Worm (Caenorhabditis elegans) whole organism, L4 larva: ENCODE data around the gene C06A8.8.

Experiments
- F10B5.3 ChIP-seq: sonication (generic microtip); optimal IDR thresholded peaks from 2 replicates; lab custom pipeline; 2016; ENCODE audit warnings: mild to moderate bottlenecking, missing genetic modification characterization, missing compliant biosample characterization
- F44E2.7 ChIP-seq: fragments of 200-800 bp; sonication (Bioruptor generic); IDR thresholded peaks from 2 replicates; pipeline ENCODE4 v2.1.2; 2022; ENCODE audit warnings: missing genetic modification characterization, missing compliant biosample characterization
- F49E8.2 ChIP-seq: sonication (generic microtip); optimal IDR thresholded peaks from 2 replicates; lab custom pipeline; 2016; ENCODE audit warnings: missing compliant biosample characterization, mild to moderate bottlenecking, missing genetic modification characterization, borderline replicate concordance
- R02D3.7 ChIP-seq: fragments of 150-350 bp; sonication (generic microtip); optimal IDR thresholded peaks from 3 replicates; lab custom pipeline; 2014; ENCODE audit warnings: missing biosample characterization, missing genetic modification characterization
- T20F7.1 ChIP-seq: fragments of 200-800 bp; sonication (Bioruptor generic); optimal IDR thresholded peaks from 2 replicates; lab custom pipeline; 2018; ENCODE audit warnings: mild to moderate bottlenecking, missing genetic modification characterization, missing compliant biosample characterization
- Y105C5A.15 ChIP-seq: fragments of 200-800 bp; sonication (Bioruptor generic); IDR thresholded peaks from 2 replicates; pipeline ENCODE4 v1.3.6; 2022; ENCODE audit warnings: missing genetic modification characterization, missing compliant biosample characterization
- Y48G9A.11 ChIP-seq: fragments of 200-800 bp; sonication (Bioruptor generic); IDR thresholded peaks from 2 replicates; pipeline ENCODE4 v1.3.6; 2022; ENCODE audit warnings: missing genetic modification reagents, missing genetic modification characterization, missing compliant biosample characterization
- ZK337.2 ChIP-seq: fragments of 200-800 bp; sonication (Bioruptor generic); IDR thresholded peaks from 2 replicates; pipeline ENCODE4 v1.3.6; 2022; ENCODE audit warnings: missing genetic modification reagents, missing genetic modification characterization, missing compliant biosample characterization
- ZK546.5 ChIP-seq, 2 experiments: sonication (generic microtip); optimal IDR thresholded peaks; 2 replicates each; lab custom pipeline; 2017; ENCODE audit warnings: missing biosample characterization in 2 of 2, missing genetic modification characterization in 2 of 2
- aha-1 ChIP-seq: fragments of 150-350 bp; peaks from one replicate; lab custom pipeline; 2014; ENCODE audit warnings: missing biosample characterization, missing genetic modification characterization
- aly-2 ChIP-seq: sonication (generic microtip); optimal IDR thresholded peaks from 2 replicates; lab custom pipeline; 2018; ENCODE audit warnings: missing biosample characterization, missing genetic modification characterization
- arid-1 ChIP-seq: fragments of 200-800 bp; sonication (Bioruptor generic); conservative IDR thresholded peaks from 2 replicates; pipeline ENCODE4 v1.3.6; 2022; ENCODE audit warnings: missing genetic modification reagents, missing genetic modification characterization, missing compliant biosample characterization
- ceh-32 ChIP-seq: sonication (generic microtip); optimal IDR thresholded peaks from 2 replicates; lab custom pipeline; 2016; ENCODE audit warnings: mild to moderate bottlenecking, missing genetic modification characterization, missing compliant biosample characterization; ENCODE audit not compliant: poor library complexity
- ceh-44 ChIP-seq: fragments of 200-800 bp; sonication (Bioruptor generic); IDR thresholded peaks from 2 replicates; pipeline ENCODE4 v1.3.6; 2022; ENCODE audit warnings: missing genetic modification reagents, missing genetic modification characterization, missing compliant biosample characterization
- ceh-82 ChIP-seq: sonication (generic microtip); optimal IDR thresholded peaks from 2 replicates; lab custom pipeline; 2017; ENCODE audit warnings: missing biosample characterization, missing genetic modification characterization
- daf-12 ChIP-seq: fragments of 150-350 bp; optimal IDR thresholded peaks from 2 replicates; lab custom pipeline; 2014; ENCODE audit warnings: missing biosample characterization, missing genetic modification reagents, missing genetic modification characterization
- daf-16 ChIP-seq, 3 experiments: sonication (generic microtip); optimal IDR thresholded peaks; 2 replicates each; lab custom pipeline; 2016 to 2017; ENCODE audit warnings: missing genetic modification characterization in 3 of 3, missing genetic modification reagents in 3 of 3, mild to moderate bottlenecking in 2 of 3, missing compliant biosample characterization in 2 of 3, missing biosample characterization in 1 of 3, moderate library complexity in 1 of 3
- dmd-6 ChIP-seq: fragments of 200-800 bp; sonication (Bioruptor generic); IDR thresholded peaks from 2 replicates; pipeline ENCODE4 v1.3.6; 2022; ENCODE audit warnings: missing genetic modification reagents, missing genetic modification characterization, missing compliant biosample characterization
- dmd-8 ChIP-seq: fragments of 200-800 bp; sonication (Bioruptor generic); IDR thresholded peaks from 2 replicates; pipeline ENCODE4 v1.3.6; 2022; ENCODE audit warnings: missing genetic modification characterization, missing compliant biosample characterization
- dpl-1 ChIP-seq: fragments of 150-350 bp; optimal IDR thresholded peaks from 2 replicates; lab custom pipeline; 2014; ENCODE audit warnings: missing biosample characterization, missing genetic modification reagents, missing genetic modification characterization
- egl-27 ChIP-seq: sonication (generic microtip); optimal IDR thresholded peaks from 3 replicates; lab custom pipeline; 2017; ENCODE audit warnings: missing biosample characterization, missing genetic modification reagents, missing genetic modification characterization
- egl-43 ChIP-seq: fragments of 200-800 bp; sonication (Bioruptor generic); IDR thresholded peaks from 2 replicates; pipeline ENCODE4 v1.3.6; 2022; ENCODE audit warnings: missing genetic modification reagents, missing genetic modification characterization, missing compliant biosample characterization
- lin-1 ChIP-seq: fragments of 200-800 bp; sonication (Bioruptor generic); IDR thresholded peaks from 2 replicates; pipeline ENCODE4 v1.3.6; 2022; ENCODE audit warnings: missing genetic modification reagents, missing genetic modification characterization, missing compliant biosample characterization
- lin-29 ChIP-seq: fragments of 200-800 bp; sonication (Bioruptor generic); IDR thresholded peaks from 2 replicates; pipeline ENCODE4 v1.3.6; 2022; ENCODE audit warnings: missing genetic modification reagents, missing genetic modification characterization, missing compliant biosample characterization
- lir-3 ChIP-seq: sonication (generic microtip); optimal IDR thresholded peaks from 2 replicates; lab custom pipeline; 2016; ENCODE audit warnings: mild to moderate bottlenecking, missing genetic modification characterization, missing compliant biosample characterization
- madf-9 ChIP-seq: fragments of 200-800 bp; sonication (Bioruptor generic); conservative IDR thresholded peaks from 2 replicates; pipeline ENCODE4 v1.3.6; 2022; ENCODE audit warnings: missing genetic modification reagents, missing genetic modification characterization, missing compliant biosample characterization
- mxl-2 ChIP-seq: fragments of 200-800 bp; sonication (Bioruptor generic); conservative IDR thresholded peaks from 2 replicates; pipeline ENCODE4 v1.3.6; 2022; ENCODE audit warnings: missing genetic modification reagents, missing genetic modification characterization, missing compliant biosample characterization
- nhr-11 ChIP-seq: fragments of 150-350 bp; optimal IDR thresholded peaks from 2 replicates; lab custom pipeline; 2014; ENCODE audit warnings: missing biosample characterization, missing genetic modification characterization
- nhr-237 ChIP-seq: sonication (generic microtip); optimal IDR thresholded peaks from 2 replicates; lab custom pipeline; 2017; ENCODE audit warnings: missing biosample characterization, missing genetic modification characterization
- nhr-25 ChIP-seq: sonication (generic microtip); optimal IDR thresholded peaks from 2 replicates; lab custom pipeline; 2017; ENCODE audit warnings: missing genetic modification characterization, mild to moderate bottlenecking, missing compliant biosample characterization, antibody characterized with exemption, moderate library complexity, borderline replicate concordance; ENCODE audit not compliant: insufficient read depth
- nhr-28 ChIP-seq: fragments of 150-350 bp; optimal IDR thresholded peaks from 2 replicates; lab custom pipeline; 2014; ENCODE audit warnings: missing biosample characterization, missing genetic modification characterization
- nhr-42 ChIP-seq: fragments of 200-800 bp; sonication (Bioruptor generic); IDR thresholded peaks from 2 replicates; pipeline ENCODE4 v1.3.6; 2022; ENCODE audit warnings: missing genetic modification characterization, missing compliant biosample characterization
- nhr-48 ChIP-seq: sonication (generic microtip); optimal IDR thresholded peaks from 2 replicates; lab custom pipeline; 2016; ENCODE audit warnings: mild to moderate bottlenecking, missing genetic modification characterization, missing compliant biosample characterization
- nhr-6 ChIP-seq: fragments of 150-350 bp; optimal IDR thresholded peaks from 2 replicates; lab custom pipeline; 2014; ENCODE audit warnings: missing biosample characterization, missing genetic modification characterization
- pha-4 ChIP-seq, 2 experiments: fragments of 150-350 bp in 1 of 2; fragments of 200-800 bp in 1 of 2; sonication (Bioruptor generic) in 1 of 2; IDR thresholded peaks in 1 of 2; optimal IDR thresholded peaks in 1 of 2; 2 replicates each; pipeline versions ENCODE4 v1.3.6 to Lab custom; 2014 to 2022; ENCODE audit warnings: missing genetic modification characterization in 2 of 2, missing genetic modification reagents in 2 of 2, missing biosample characterization in 1 of 2, missing compliant biosample characterization in 1 of 2
- pqm-1 ChIP-seq: sonication (generic microtip); optimal IDR thresholded peaks from 2 replicates; lab custom pipeline; 2017; ENCODE audit warnings: missing biosample characterization, missing genetic modification characterization
- rbr-2 ChIP-seq: sonication (generic microtip); optimal IDR thresholded peaks from 2 replicates; lab custom pipeline; 2016; ENCODE audit warnings: missing genotype, missing genetic modification characterization, missing compliant biosample characterization
- sdz-12 ChIP-seq: fragments of 200-800 bp; sonication (Bioruptor generic); optimal IDR thresholded peaks from 2 replicates; lab custom pipeline; 2018; ENCODE audit warnings: mild to moderate bottlenecking, missing genetic modification characterization, missing compliant biosample characterization
- set-16 ChIP-seq: fragments of 200-800 bp; sonication (Bioruptor generic); IDR thresholded peaks from 2 replicates; pipeline ENCODE4 v1.3.6; 2022; ENCODE audit warnings: missing genetic modification reagents, missing genetic modification characterization, missing compliant biosample characterization
- snpc-1.2 ChIP-seq: fragments of 200-800 bp; sonication (Bioruptor generic); IDR thresholded peaks from 2 replicates; pipeline ENCODE4 v1.3.6; 2022; ENCODE audit warnings: missing genetic modification reagents, missing genetic modification characterization, missing compliant biosample characterization
- snpc-4 ChIP-seq: fragments of 150-350 bp; optimal IDR thresholded peaks from 2 replicates; lab custom pipeline; 2014; ENCODE audit warnings: missing biosample characterization, missing genetic modification characterization
- spr-3 ChIP-seq: fragments of 200-800 bp; sonication (Bioruptor generic); optimal IDR thresholded peaks from 2 replicates; lab custom pipeline; 2018; ENCODE audit warnings: mild to moderate bottlenecking, missing genetic modification characterization, missing compliant biosample characterization
- tag-97 ChIP-seq: fragments of 200-800 bp; sonication (Bioruptor generic); IDR thresholded peaks from 2 replicates; pipeline ENCODE4 v1.3.6; 2022; ENCODE audit warnings: missing genetic modification characterization, missing compliant biosample characterization
- tra-1 ChIP-seq: fragments of 200-800 bp; sonication (Bioruptor generic); IDR thresholded peaks from 2 replicates; pipeline ENCODE4 v1.3.6; 2022; ENCODE audit warnings: missing genetic modification reagents, missing genetic modification characterization, missing compliant biosample characterization
- unc-130 ChIP-seq: sonication (generic microtip); optimal IDR thresholded peaks from 2 replicates; lab custom pipeline; 2016; ENCODE audit warnings: missing genetic modification reagents, missing genetic modification characterization, missing compliant biosample characterization
- unc-62 ChIP-seq, 3 experiments: fragments of 150-350 bp in 1 of 3; sonication (generic microtip); optimal IDR thresholded peaks in 2 of 3; peaks in 1 of 3; 1 replicate in 1 of 3; 2 replicates in 2 of 3; lab custom pipeline; 2014 to 2017; ENCODE audit warnings: missing biosample characterization in 3 of 3, missing genetic modification characterization in 3 of 3, missing genetic modification reagents in 3 of 3, missing genotype in 1 of 3
- vab-7 ChIP-seq: fragments of 200-800 bp; sonication (Bioruptor generic); IDR thresholded peaks from 2 replicates; pipeline ENCODE4 v1.3.6; 2022; ENCODE audit warnings: missing genetic modification reagents, missing genetic modification characterization, missing compliant biosample characterization
- zag-1 ChIP-seq: fragments of 150-350 bp; optimal IDR thresholded peaks from 2 replicates; lab custom pipeline; 2014; ENCODE audit warnings: missing biosample characterization, missing genetic modification characterization
- zip-11 ChIP-seq: fragments of 200-800 bp; sonication (Bioruptor generic); IDR thresholded peaks from 2 replicates; pipeline ENCODE4 v1.3.6; 2022; ENCODE audit warnings: missing genetic modification characterization, missing compliant biosample characterization
- ztf-11 ChIP-seq: fragments of 150-350 bp; optimal IDR thresholded peaks from 2 replicates; lab custom pipeline; 2014; ENCODE audit warnings: missing biosample characterization, missing genetic modification characterization
- ztf-7 ChIP-seq: fragments of 150-350 bp; optimal IDR thresholded peaks from 2 replicates; lab custom pipeline; 2014; ENCODE audit warnings: missing biosample characterization, missing genetic modification characterization

C06A8.8 gene

ce11 chrII:7814915-7815314 lies 43.1 kb upstream of the C06A8.8 start (continued):
- TF ChIP-seq nhr-48 (tag; lab: Kevin White, UChicago) = peak; percentile 34
- TF ChIP-seq lir-3 = no peak
- no peak for TF ChIP-seq zip-11 (GFP tag; lab: Robert Waterston, UW)
- peak; percentile 84 for TF ChIP-seq tra-1 (GFP tag; lab: Robert Waterston, UW)
- TF ChIP-seq mxl-2 = no peak
- peak; percentile 57 for TF ChIP-seq aha-1 (tag; lab: Kevin White, UChicago)
- TF ChIP-seq ceh-44 (GFP tag; lab: Robert Waterston, UW) = no peak
- no peak for TF ChIP-seq dmd-8 (GFP tag; lab: Robert Waterston, UW)
- no peak for TF ChIP-seq arid-1
- TF ChIP-seq Y48G9A.11 (GFP tag; lab: Robert Waterston, UW) = no peak
- peak; percentile 8 to 73 for TF ChIP-seq unc-62 (GFP tag; optimal IDR thresholded peaks at IDR 0.05 in 1 of 2; lab: Kevin White, UChicago)
- no peak for TF ChIP-seq unc-62 (tag; optimal IDR thresholded peaks at IDR 0.05; lab: Kevin White, UChicago)
- no peak for TF ChIP-seq egl-43 (GFP tag; lab: Robert Waterston, UW)
- no peak for TF ChIP-seq nhr-42 (GFP tag; lab: Robert Waterston, UW)
- no peak for TF ChIP-seq ZK546.5 (tag; optimal IDR thresholded peaks at IDR 0.05; lab: Kevin White, UChicago)
- peak; percentile 89 for TF ChIP-seq pqm-1 (tag; lab: Kevin White, UChicago)
- no peak for TF ChIP-seq R02D3.7
- TF ChIP-seq nhr-6 = no peak
- TF ChIP-seq snpc-4 (tag; lab: Kevin White, UChicago) = no peak
- TF ChIP-seq F49E8.2 = no peak
- TF ChIP-seq daf-12 (tag; lab: Kevin White, UChicago) = no peak
- TF ChIP-seq dpl-1 = no peak
- no peak for TF ChIP-seq madf-9 (GFP tag; lab: Robert Waterston, UW)
- no peak for TF ChIP-seq nhr-25 (tag; lab: Kevin White, UChicago)
- TF ChIP-seq T20F7.1 = no peak
- no peak for TF ChIP-seq spr-3 (GFP tag; lab: Kevin White, UChicago)
- TF ChIP-seq unc-130 (GFP tag; lab: Kevin White, UChicago) = no peak
- no peak for TF ChIP-seq daf-16 (GFP tag; optimal IDR thresholded peaks at IDR 0.05; lab: Kevin White, UChicago)
- peak; percentile 90 for TF ChIP-seq daf-16 (tag; optimal IDR thresholded peaks at IDR 0.05; lab: Kevin White, UChicago)
- no peak for TF ChIP-seq ztf-11 (tag; lab: Kevin White, UChicago)
- TF ChIP-seq F44E2.7 (GFP tag; lab: Robert Waterston, UW) = no peak
- TF ChIP-seq ZK337.2 = no peak
- TF ChIP-seq F10B5.3 (tag; lab: Kevin White, UChicago) = no peak
- no peak for TF ChIP-seq snpc-1.2 (GFP tag; lab: Robert Waterston, UW)
- no peak for TF ChIP-seq ceh-32 (tag; lab: Kevin White, UChicago)
- no peak for TF ChIP-seq rbr-2 (tag; lab: Kevin White, UChicago)
- no peak for TF ChIP-seq tag-97 (GFP tag; lab: Robert Waterston, UW)
- TF ChIP-seq nhr-11 (tag; lab: Kevin White, UChicago) = no peak
- no peak for TF ChIP-seq nhr-237 (tag; lab: Kevin White, UChicago)
- TF ChIP-seq pha-4 (GFP tag; IDR thresholded peaks at IDR 0.05; lab: Robert Waterston, UW) = no peak
- TF ChIP-seq pha-4 (tag; optimal IDR thresholded peaks at IDR 0.05; lab: Kevin White, UChicago) = no peak
- TF ChIP-seq dmd-6 (GFP tag; lab: Robert Waterston, UW) = no peak; the same call in none of the 2 replicates
- no peak for TF ChIP-seq ztf-7 (tag; lab: Kevin White, UChicago)
- TF ChIP-seq vab-7 = no peak
- no peak for TF ChIP-seq aly-2 (tag; lab: Kevin White, UChicago)
- TF ChIP-seq sdz-12 (GFP tag; lab: Kevin White, UChicago) = no peak
- no peak for TF ChIP-seq lin-29 (GFP tag; lab: Robert Waterston, UW)
- no peak for TF ChIP-seq zag-1 (tag; lab: Kevin White, UChicago)
- TF ChIP-seq lin-1 = no peak
- TF ChIP-seq Y105C5A.15 (GFP tag; lab: Robert Waterston, UW) = no peak
- no peak for TF ChIP-seq set-16 (GFP tag; lab: Robert Waterston, UW)
- TF ChIP-seq egl-27 (tag; lab: Kevin White, UChicago) = no peak
- no peak for TF ChIP-seq ceh-82 (tag; lab: Kevin White, UChicago)
- peak; percentile 73 for TF ChIP-seq nhr-28 (tag; lab: Kevin White, UChicago)
